Worm (Caenorhabditis elegans): Measurements from ENCODE around the gene T08D10.5.

The T08D10.5 gene

ce11 chrX:11962050-11962788, 4.9 kb downstream of the T08D10.5 start:
- TF ChIP-seq Y53G8AR.9 (GFP tag; conservative IDR thresholded peaks at IDR 0.05) (peak; percentile 57; the same call in 1 of the 2 replicates), let-607 (tag; optimal IDR thresholded peaks at IDR 0.05) (peak in 1 of 2 experiments; percentile 1), atf-7 (tag; optimal IDR thresholded peaks at IDR 0.05) (peak; percentile 40), madf-10 (tag; optimal IDR thresholded peaks at IDR 0.05) (peak; percentile 9), ets-4 (GFP tag; optimal IDR thresholded peaks at IDR 0.05) (no peak), chd-7 (tag; optimal IDR thresholded peaks at IDR 0.05) (peak; percentile 22), sdz-38 (tag; optimal IDR thresholded peaks at IDR 0.05) (no peak), ztf-22 (GFP tag; optimal IDR thresholded peaks at IDR 0.05) (peak; percentile 68), ceh-58 (GFP tag; IDR thresholded peaks at IDR 0.05) (no peak), nhr-80 (tag; optimal IDR thresholded peaks at IDR 0.05) (peak; percentile 94), lin-40 (tag; optimal IDR thresholded peaks at IDR 0.05) (peak; percentile 8)

ce11 chrX:11963659-11964058, 6.3 kb downstream of the T08D10.5 start:
- no peak for TF ChIP-seq C06A6.2 (GFP tag; conservative IDR thresholded peaks at IDR 0.05)
- TF ChIP-seq Y67H2A.10 (GFP tag; conservative IDR thresholded peaks at IDR 0.05) = no peak
- no peak for TF ChIP-seq efl-1 (GFP tag; optimal IDR thresholded peaks at IDR 0.05)
- TF ChIP-seq rpc-1 (optimal IDR thresholded peaks at IDR 0.05) = no peak
- no peak for TF ChIP-seq rpc-1 (tag; optimal IDR thresholded peaks at IDR 0.05)
- TF ChIP-seq mel-28 (tag; optimal IDR thresholded peaks at IDR 0.05; ENCODE audit: borderline replicate concordance) = no peak
- TF ChIP-seq F10E7.11 (tag; optimal IDR thresholded peaks at IDR 0.05) = no peak
- no peak for TF ChIP-seq zfh-2 (GFP tag; conservative IDR thresholded peaks at IDR 0.05)
- no peak for TF ChIP-seq sea-2 (GFP tag; IDR thresholded peaks at IDR 0.05)
- no peak for TF ChIP-seq mcd-1 (GFP tag; IDR thresholded peaks at IDR 0.05)
- no peak for TF ChIP-seq lin-35 (GFP tag; optimal IDR thresholded peaks at IDR 0.05)
- no peak for TF ChIP-seq attf-3 (GFP tag; conservative IDR thresholded peaks at IDR 0.05)
- no peak for TF ChIP-seq egl-18 (GFP tag; IDR thresholded peaks at IDR 0.05)

- no peak for TF ChIP-seq ZK185.1 (tag; optimal IDR thresholded peaks at IDR 0.05; ENCODE audit: poor library complexity, severe bottlenecking)
- TF ChIP-seq lin-40 (tag; optimal IDR thresholded peaks at IDR 0.05) = peak; percentile 7
- peak; percentile 4 for TF ChIP-seq ztf-26 (tag; optimal IDR thresholded peaks at IDR 0.05)
- peak; percentile 81 for TF ChIP-seq nhr-80 (tag; optimal IDR thresholded peaks at IDR 0.05)
These were observed 7.2 kb downstream of the T08D10.5 start for ce11 chrX:11964555-11964954.

ce11 chrX:11965163-11965562, 7.8 kb downstream of the T08D10.5 start:
- no peak for TF ChIP-seq unc-130 (GFP tag; optimal IDR thresholded peaks at IDR 0.05)
- no peak for TF ChIP-seq nhr-80 (tag; optimal IDR thresholded peaks at IDR 0.05)
- TF ChIP-seq akir-1 (GFP tag; optimal IDR thresholded peaks at IDR 0.05) = no peak
- no peak for TF ChIP-seq ztf-25 (GFP tag; IDR thresholded peaks at IDR 0.05)
- no peak for TF ChIP-seq tlf-1 (GFP tag; optimal IDR thresholded peaks at IDR 0.05)
- no peak for TF ChIP-seq F52B5.7 (tag; optimal IDR thresholded peaks at IDR 0.05)
- no peak for TF ChIP-seq tbx-9 (tag; optimal IDR thresholded peaks at IDR 0.05; ENCODE audit: borderline replicate concordance)
- no peak for TF ChIP-seq ccch-3 (GFP tag; optimal IDR thresholded peaks at IDR 0.05)
- TF ChIP-seq C17E4.6 (GFP tag; IDR thresholded peaks at IDR 0.05) = no peak
- TF ChIP-seq zim-3 (tag; optimal IDR thresholded peaks at IDR 0.05) = no peak
- TF ChIP-seq ztf-22 (GFP tag; optimal IDR thresholded peaks at IDR 0.05) = no peak
- no peak for TF ChIP-seq K12H6.12 (tag; optimal IDR thresholded peaks at IDR 0.05)
- no peak for TF ChIP-seq nfyb-1 (GFP tag; IDR thresholded peaks at IDR 0.05)
- TF ChIP-seq Y56A3A.18 (GFP tag; IDR thresholded peaks at IDR 0.05) = no peak
- TF ChIP-seq sptf-2 (GFP tag; optimal IDR thresholded peaks at IDR 0.05) = no peak
- no peak for TF ChIP-seq ztf-3 (GFP tag; optimal IDR thresholded peaks at IDR 0.05)
- TF ChIP-seq F49E8.2 (tag; optimal IDR thresholded peaks at IDR 0.05; ENCODE audit: insufficient read depth) = no peak
